Fruit fly (Drosophila melanogaster) Kc167 (cell line): ENCODE data around the gene CG8814.

Experiments used
- Myc ChIP-seq: fragments of >200 bp; optimal IDR thresholded peaks from 2 replicates; lab custom pipeline; 2017; ENCODE audit warnings: missing external identifiers
- Sin3A ChIP-seq: fragments of >200 bp; optimal IDR thresholded peaks from 2 replicates; lab custom pipeline; 2018; ENCODE audit warnings: missing external identifiers
- h ChIP-seq: fragments of >200 bp; optimal IDR thresholded peaks from 3 replicates; lab custom pipeline; 2018; ENCODE audit warnings: missing external identifiers
- insv ChIP-seq: fragments of >200 bp; optimal IDR thresholded peaks from 3 replicates; lab custom pipeline; 2018; ENCODE audit warnings: missing external identifiers
- psq ChIP-seq: fragments of >200 bp; optimal IDR thresholded peaks from 2 replicates; lab custom pipeline; 2017; ENCODE audit warnings: missing external identifiers
- ttk ChIP-seq: sonication (Bioruptor generic); optimal IDR thresholded peaks from 2 replicates; lab custom pipeline; 2017; ENCODE audit warnings: missing external identifiers

The CG8814 gene

dm6 chr2L:2874542-2875194, at the start of gene CG8814:
CG8814 (plus strand) TSS chr2L:2874890.
- TF ChIP-seq h (lab: Kevin White, UChicago) (no peak), insv (no peak), psq (lab: Kevin White, UChicago) (no peak), Sin3A (lab: Kevin White, UChicago) (no peak)

dm6 chr2L:2825406-2825805, 49.3 kb upstream of the CG8814 start, which contains the start of gene CG3123:
CG3123 (minus strand) TSS chr2L:2825506.
- no peak for TF ChIP-seq Myc
- TF ChIP-seq insv: no peak
- no peak for TF ChIP-seq Sin3A (lab: Kevin White, UChicago)
- TF ChIP-seq psq (lab: Kevin White, UChicago): no peak
- no peak for TF ChIP-seq ttk
- no peak for TF ChIP-seq h (lab: Kevin White, UChicago)

dm6 chr2L:2829637-2830340, 44.9 kb upstream of the CG8814 start, which contains the start of gene Duox:
Duox (minus strand) TSS chr2L:2830248.
- no peak for TF ChIP-seq ttk
- TF ChIP-seq Sin3A (lab: Kevin White, UChicago): no peak
- no peak for TF ChIP-seq Myc
- no peak for TF ChIP-seq psq (lab: Kevin White, UChicago)

dm6 chr2L:2830341-2830800, 44.3 kb upstream of the CG8814 start:
- TF ChIP-seq h (lab: Kevin White, UChicago) (no peak), Myc (no peak), insv (no peak)

- TF ChIP-seq ttk (no peak), Sin3A (lab: Kevin White, UChicago) (no peak)
Observed at dm6 chr2L:2837742-2838461, 36.8 kb upstream of the CG8814 start, which contains the start of the genes CG3119 and Cpr23B. CG3119 (minus strand) TSS chr2L:2837833. Cpr23B (plus strand) TSS chr2L:2838411.

- TF ChIP-seq insv (no peak), psq (lab: Kevin White, UChicago) (no peak), Sin3A (lab: Kevin White, UChicago) (no peak), Myc (no peak), h (lab: Kevin White, UChicago) (no peak), ttk (no peak)
Observed at dm6 chr2L:2839850-2840249, 34.8 kb upstream of the CG8814 start, which contains the start of gene CG2975. CG2975 (plus strand) TSS chr2L:2840124.

dm6 chr2L:2840311-2840710, 34.4 kb upstream of the CG8814 start:
- no peak for TF ChIP-seq Sin3A (lab: Kevin White, UChicago)
- TF ChIP-seq ttk: no peak
- TF ChIP-seq insv: no peak
- no peak for TF ChIP-seq psq (lab: Kevin White, UChicago)
- TF ChIP-seq h (lab: Kevin White, UChicago): no peak
- TF ChIP-seq Myc: no peak

- TF ChIP-seq h (lab: Kevin White, UChicago) (no peak), psq (lab: Kevin White, UChicago) (no peak), Myc (no peak)
Observed at dm6 chr2L:2844413-2844812, 30.3 kb upstream of the CG8814 start, which contains the start of gene CG18558. CG18558 (minus strand) TSS chr2L:2844513.

dm6 chr2L:2845634-2846033, 29.1 kb upstream of the CG8814 start, which contains the start of gene CG18557:
CG18557 (minus strand) TSS chr2L:2845734.
- TF ChIP-seq h (lab: Kevin White, UChicago) (no peak), Myc (no peak), psq (lab: Kevin White, UChicago) (no peak), Sin3A (lab: Kevin White, UChicago) (no peak), insv (no peak), ttk (no peak)

- TF ChIP-seq Myc (no peak), ttk (no peak), h (lab: Kevin White, UChicago) (no peak), Sin3A (lab: Kevin White, UChicago) (no peak), psq (lab: Kevin White, UChicago) (no peak), insv (no peak)
Observed at dm6 chr2L:2847112-2847682, 27.5 kb upstream of the CG8814 start, which contains the start of the genes CG3117 and CG2983. CG3117 (minus strand) TSS chr2L:2847212. CG2983 (plus strand) TSS chr2L:2847632.

- TF ChIP-seq psq (lab: Kevin White, UChicago) (no peak), Sin3A (lab: Kevin White, UChicago) (no peak), ttk (no peak), h (lab: Kevin White, UChicago) (no peak), insv (no peak), Myc (no peak)
Observed at dm6 chr2L:2851589-2851988, 23.1 kb upstream of the CG8814 start.

dm6 chr2L:2855204-2855768, 19.4 kb upstream of the CG8814 start:
- TF ChIP-seq ttk (no peak), h (lab: Kevin White, UChicago) (no peak), Myc (no peak), Sin3A (lab: Kevin White, UChicago) (no peak), psq (lab: Kevin White, UChicago) (no peak), insv (no peak)
